Worm (Caenorhabditis elegans): ENCODE results near the gene srab-21.

The srab-21 gene

ce11 chrV:3455135-3455747, 31.0 kb upstream of the srab-21 start:
- TF ChIP-seq pax-1 (tag; optimal IDR thresholded peaks at IDR 0.05) (no peak), dmd-4 (tag; optimal IDR thresholded peaks at IDR 0.05; ENCODE audit: borderline replicate concordance) (no peak), unc-42 (tag; optimal IDR thresholded peaks at IDR 0.05) (peak; percentile 77), madf-2 (tag; optimal IDR thresholded peaks at IDR 0.05) (no peak), T23F11.4 (GFP tag; optimal IDR thresholded peaks at IDR 0.05) (no peak), ceh-24 (tag; optimal IDR thresholded peaks at IDR 0.05) (no peak), ceh-31 (tag; optimal IDR thresholded peaks at IDR 0.05) (no peak)

ce11 chrV:3454620-3455019, 30.4 kb upstream of the srab-21 start:
- TF ChIP-seq rnt-1 (tag; optimal IDR thresholded peaks at IDR 0.05): peak; percentile 9
- no peak for TF ChIP-seq nhr-11 (tag; optimal IDR thresholded peaks at IDR 0.05)
- TF ChIP-seq madf-2 (tag; optimal IDR thresholded peaks at IDR 0.05): no peak
- TF ChIP-seq sox-4 (tag; optimal IDR thresholded peaks at IDR 0.05): no peak
- TF ChIP-seq hlh-6 (tag; optimal IDR thresholded peaks at IDR 0.05): no peak
- TF ChIP-seq unc-3 (GFP tag; conservative IDR thresholded peaks at IDR 0.05): no peak
- no peak for TF ChIP-seq unc-3 (tag; optimal IDR thresholded peaks at IDR 0.05)
- peak; percentile 82 for TF ChIP-seq unc-42 (tag; optimal IDR thresholded peaks at IDR 0.05)
- TF ChIP-seq ref-2 (tag; optimal IDR thresholded peaks at IDR 0.05): peak; percentile 28
- TF ChIP-seq lim-6 (tag; optimal IDR thresholded peaks at IDR 0.05): no peak
- TF ChIP-seq unc-55 (GFP tag; optimal IDR thresholded peaks at IDR 0.05): peak; percentile 38
- no peak for TF ChIP-seq ama-1 (optimal IDR thresholded peaks at IDR 0.05)

- TF ChIP-seq unc-42 (tag; optimal IDR thresholded peaks at IDR 0.05) (peak; percentile 89), ceh-48 (tag; optimal IDR thresholded peaks at IDR 0.05) (no peak)
Observed at ce11 chrV:3452489-3452888, 28.2 kb upstream of the srab-21 start.

- TF ChIP-seq unc-42 (tag; optimal IDR thresholded peaks at IDR 0.05) (peak; percentile 65), hlh-13 (GFP tag; optimal IDR thresholded peaks at IDR 0.05) (no peak)
Observed at ce11 chrV:3451646-3452045, 27.4 kb upstream of the srab-21 start.

ce11 chrV:3450351-3450750, 26.1 kb upstream of the srab-21 start:
- TF ChIP-seq pha-4 (tag; optimal IDR thresholded peaks at IDR 0.05) (no peak), ref-2 (tag; optimal IDR thresholded peaks at IDR 0.05) (peak; percentile 72), tbx-7 (tag; optimal IDR thresholded peaks at IDR 0.05) (no peak)

ce11 chrV:3449810-3450209, 25.6 kb upstream of the srab-21 start:
- TF ChIP-seq tbx-2 (tag; optimal IDR thresholded peaks at IDR 0.05) (peak; percentile 8), pqm-1 (tag; optimal IDR thresholded peaks at IDR 0.05) (no peak)

ce11 chrV:3445090-3445832, 21.0 kb upstream of the srab-21 start:
- TF ChIP-seq odd-2 (tag; optimal IDR thresholded peaks at IDR 0.05) (no peak), ref-2 (tag; optimal IDR thresholded peaks at IDR 0.05) (peak; percentile 23), ceh-19 (GFP tag; optimal IDR thresholded peaks at IDR 0.05) (peak; percentile 2), tbx-2 (tag; optimal IDR thresholded peaks at IDR 0.05) (peak; percentile 37), ceh-34 (tag; optimal IDR thresholded peaks at IDR 0.05) (peak; percentile 92)

ce11 chrV:3444777-3445089, 20.5 kb upstream of the srab-21 start, which contains the start of gene cfz-2:
TSS of gene cfz-2 (minus strand) at chrV:3444877.
- TF ChIP-seq sox-4 (tag; optimal IDR thresholded peaks at IDR 0.05) (no peak), hlh-8 (tag; optimal IDR thresholded peaks at IDR 0.05) (no peak), ceh-34 (tag; optimal IDR thresholded peaks at IDR 0.05) (peak; percentile 71)
